Worm (Caenorhabditis elegans) whole organism, L4 larva: ENCODE results near the gene C46A5.4.

ENCODE experiments used
- D1046.2 ChIP-seq: fragments of 200-800 bp; sonication (Bioruptor generic); IDR thresholded peaks from 2 replicates; pipeline ENCODE4 v1.3.6; 2022; ENCODE audit warnings: missing genetic modification characterization, missing compliant biosample characterization
- F10B5.3 ChIP-seq: sonication (generic microtip); optimal IDR thresholded peaks from 2 replicates; lab custom pipeline; 2016; ENCODE audit warnings: mild to moderate bottlenecking, missing genetic modification characterization, missing compliant biosample characterization
- R02D3.7 ChIP-seq: fragments of 150-350 bp; sonication (generic microtip); optimal IDR thresholded peaks from 3 replicates; lab custom pipeline; 2014; ENCODE audit warnings: missing biosample characterization, missing genetic modification characterization
- T20F7.1 ChIP-seq: fragments of 200-800 bp; sonication (Bioruptor generic); optimal IDR thresholded peaks from 2 replicates; lab custom pipeline; 2018; ENCODE audit warnings: mild to moderate bottlenecking, missing genetic modification characterization, missing compliant biosample characterization
- T26A8.4 ChIP-seq: fragments of 200-800 bp; sonication (Bioruptor generic); IDR thresholded peaks from 2 replicates; pipeline ENCODE4 v1.3.6; 2022; ENCODE audit warnings: missing genetic modification characterization, missing compliant biosample characterization
- Y105C5A.15 ChIP-seq: fragments of 200-800 bp; sonication (Bioruptor generic); IDR thresholded peaks from 2 replicates; pipeline ENCODE4 v1.3.6; 2022; ENCODE audit warnings: missing genetic modification characterization, missing compliant biosample characterization
- Y75B8A.6 ChIP-seq: fragments of 200-800 bp; sonication (Bioruptor generic); IDR thresholded peaks from 2 replicates; pipeline ENCODE4 v1.3.6; 2022; ENCODE audit warnings: missing genetic modification reagents, missing genetic modification characterization, missing compliant biosample characterization
- aha-1 ChIP-seq: fragments of 150-350 bp; peaks from one replicate; lab custom pipeline; 2014; ENCODE audit warnings: missing biosample characterization, missing genetic modification characterization
- aly-2 ChIP-seq: sonication (generic microtip); optimal IDR thresholded peaks from 2 replicates; lab custom pipeline; 2018; ENCODE audit warnings: missing biosample characterization, missing genetic modification characterization
- arid-1 ChIP-seq: fragments of 200-800 bp; sonication (Bioruptor generic); conservative IDR thresholded peaks from 2 replicates; pipeline ENCODE4 v1.3.6; 2022; ENCODE audit warnings: missing genetic modification reagents, missing genetic modification characterization, missing compliant biosample characterization
- ceh-32 ChIP-seq: sonication (generic microtip); optimal IDR thresholded peaks from 2 replicates; lab custom pipeline; 2016; ENCODE audit warnings: mild to moderate bottlenecking, missing genetic modification characterization, missing compliant biosample characterization; ENCODE audit not compliant: poor library complexity
- ceh-44 ChIP-seq: fragments of 200-800 bp; sonication (Bioruptor generic); IDR thresholded peaks from 2 replicates; pipeline ENCODE4 v1.3.6; 2022; ENCODE audit warnings: missing genetic modification reagents, missing genetic modification characterization, missing compliant biosample characterization
- ceh-62 ChIP-seq: sonication (generic microtip); optimal IDR thresholded peaks from 2 replicates; lab custom pipeline; 2017; ENCODE audit warnings: missing biosample characterization, missing genetic modification characterization
- ceh-82 ChIP-seq: sonication (generic microtip); optimal IDR thresholded peaks from 2 replicates; lab custom pipeline; 2017; ENCODE audit warnings: missing biosample characterization, missing genetic modification characterization
- daf-12 ChIP-seq: fragments of 150-350 bp; optimal IDR thresholded peaks from 2 replicates; lab custom pipeline; 2014; ENCODE audit warnings: missing biosample characterization, missing genetic modification reagents, missing genetic modification characterization
- daf-19 ChIP-seq: fragments of 200-800 bp; sonication (Bioruptor generic); conservative IDR thresholded peaks from 2 replicates; pipeline ENCODE4 v1.3.6; 2022; ENCODE audit warnings: missing genetic modification characterization, missing compliant biosample characterization
- dmd-8 ChIP-seq: fragments of 200-800 bp; sonication (Bioruptor generic); IDR thresholded peaks from 2 replicates; pipeline ENCODE4 v1.3.6; 2022; ENCODE audit warnings: missing genetic modification characterization, missing compliant biosample characterization
- dve-1 ChIP-seq: sonication (generic microtip); optimal IDR thresholded peaks from 2 replicates; lab custom pipeline; 2017; ENCODE audit warnings: antibody characterized with exemption, mild to moderate bottlenecking, missing genetic modification characterization, missing compliant biosample characterization; ENCODE audit not compliant: insufficient read depth
- egl-43 ChIP-seq: fragments of 200-800 bp; sonication (Bioruptor generic); IDR thresholded peaks from 2 replicates; pipeline ENCODE4 v1.3.6; 2022; ENCODE audit warnings: missing genetic modification reagents, missing genetic modification characterization, missing compliant biosample characterization
- fkh-10 ChIP-seq: fragments of 150-350 bp; optimal IDR thresholded peaks from 2 replicates; lab custom pipeline; 2014; ENCODE audit warnings: missing biosample characterization, missing genetic modification reagents, missing genetic modification characterization
- fos-1 ChIP-seq: fragments of 150-350 bp; optimal IDR thresholded peaks from 2 replicates; lab custom pipeline; 2014; ENCODE audit warnings: missing biosample characterization, missing genetic modification characterization
- hif-1 ChIP-seq, 2 experiments: sonication (generic microtip); optimal IDR thresholded peaks; 2 replicates each; lab custom pipeline; 2016 to 2017; ENCODE audit warnings: missing compliant biosample characterization in 2 of 2, missing genetic modification characterization in 2 of 2, missing genetic modification reagents in 2 of 2, missing genotype in 2 of 2, mild to moderate bottlenecking in 1 of 2
- hlh-30 ChIP-seq: sonication (generic microtip); optimal IDR thresholded peaks from 2 replicates; lab custom pipeline; 2017; ENCODE audit warnings: antibody characterized with exemption, mild to moderate bottlenecking, missing genetic modification characterization, missing compliant biosample characterization; ENCODE audit not compliant: insufficient read depth
- lin-1 ChIP-seq: fragments of 200-800 bp; sonication (Bioruptor generic); IDR thresholded peaks from 2 replicates; pipeline ENCODE4 v1.3.6; 2022; ENCODE audit warnings: missing genetic modification reagents, missing genetic modification characterization, missing compliant biosample characterization
- lin-13 ChIP-seq: fragments of 150-350 bp; optimal IDR thresholded peaks from 2 replicates; lab custom pipeline; 2014; ENCODE audit warnings: missing biosample characterization, missing genetic modification reagents, missing genetic modification characterization
- lin-15B ChIP-seq: fragments of 150-350 bp; sonication (generic microtip); optimal IDR thresholded peaks from 3 replicates; lab custom pipeline; 2014; ENCODE audit warnings: missing biosample characterization, missing genetic modification characterization
- lin-39 ChIP-seq: fragments of 150-350 bp; optimal IDR thresholded peaks from 2 replicates; lab custom pipeline; 2014; ENCODE audit warnings: missing biosample characterization, missing genetic modification reagents, missing genetic modification characterization
- lsy-2 ChIP-seq, 2 experiments: fragments of 150-350 bp in 1 of 2; sonication (generic microtip) in 1 of 2; optimal IDR thresholded peaks; 2 replicates each; lab custom pipeline; 2014 to 2017; ENCODE audit warnings: missing biosample characterization in 2 of 2, missing genetic modification characterization in 2 of 2
- mep-1 ChIP-seq: fragments of 150-350 bp; sonication (generic microtip); optimal IDR thresholded peaks from 3 replicates; lab custom pipeline; 2014; ENCODE audit warnings: missing biosample characterization, missing genetic modification characterization
- mes-2 ChIP-seq: sonication (generic microtip); optimal IDR thresholded peaks from 2 replicates; lab custom pipeline; 2016; ENCODE audit warnings: missing genotype, mild to moderate bottlenecking, missing genetic modification characterization, missing compliant biosample characterization; ENCODE audit not compliant: poor library complexity, severe bottlenecking
- mxl-2 ChIP-seq: fragments of 200-800 bp; sonication (Bioruptor generic); conservative IDR thresholded peaks from 2 replicates; pipeline ENCODE4 v1.3.6; 2022; ENCODE audit warnings: missing genetic modification reagents, missing genetic modification characterization, missing compliant biosample characterization
- nhr-10 ChIP-seq: fragments of 150-350 bp; optimal IDR thresholded peaks from 2 replicates; lab custom pipeline; 2014; ENCODE audit warnings: missing biosample characterization, missing genetic modification characterization
- nhr-102 ChIP-seq: sonication (generic microtip); optimal IDR thresholded peaks from 2 replicates; lab custom pipeline; 2016; ENCODE audit warnings: mild to moderate bottlenecking, missing genetic modification characterization, moderate library complexity, missing compliant biosample characterization
- nhr-25 ChIP-seq: sonication (generic microtip); optimal IDR thresholded peaks from 2 replicates; lab custom pipeline; 2017; ENCODE audit warnings: missing genetic modification characterization, mild to moderate bottlenecking, missing compliant biosample characterization, antibody characterized with exemption, moderate library complexity, borderline replicate concordance; ENCODE audit not compliant: insufficient read depth
- nhr-41 ChIP-seq: fragments of 200-800 bp; sonication (Bioruptor generic); IDR thresholded peaks from 2 replicates; pipeline ENCODE4 v1.3.6; 2022; ENCODE audit warnings: missing genetic modification reagents, missing genetic modification characterization, missing compliant biosample characterization
- nhr-76 ChIP-seq: fragments of 150-350 bp; optimal IDR thresholded peaks from 2 replicates; lab custom pipeline; 2014; ENCODE audit warnings: missing biosample characterization, missing genetic modification characterization
- nhr-77 ChIP-seq: fragments of 150-350 bp; optimal IDR thresholded peaks from 2 replicates; lab custom pipeline; 2014; ENCODE audit warnings: missing biosample characterization, missing genetic modification characterization
- pha-4 ChIP-seq, 2 experiments: fragments of 150-350 bp in 1 of 2; fragments of 200-800 bp in 1 of 2; sonication (Bioruptor generic) in 1 of 2; IDR thresholded peaks in 1 of 2; optimal IDR thresholded peaks in 1 of 2; 2 replicates each; pipeline versions ENCODE4 v1.3.6 to Lab custom; 2014 to 2022; ENCODE audit warnings: missing genetic modification characterization in 2 of 2, missing genetic modification reagents in 2 of 2, missing biosample characterization in 1 of 2, missing compliant biosample characterization in 1 of 2
- php-3 ChIP-seq: fragments of 200-800 bp; sonication (Bioruptor generic); IDR thresholded peaks from 2 replicates; pipeline ENCODE4 v1.3.6; 2022; ENCODE audit warnings: missing genetic modification reagents, missing genetic modification characterization, missing compliant biosample characterization
- rbr-2 ChIP-seq: sonication (generic microtip); optimal IDR thresholded peaks from 2 replicates; lab custom pipeline; 2016; ENCODE audit warnings: missing genotype, missing genetic modification characterization, missing compliant biosample characterization
- snpc-1.2 ChIP-seq: fragments of 200-800 bp; sonication (Bioruptor generic); IDR thresholded peaks from 2 replicates; pipeline ENCODE4 v1.3.6; 2022; ENCODE audit warnings: missing genetic modification reagents, missing genetic modification characterization, missing compliant biosample characterization
- tag-97 ChIP-seq: fragments of 200-800 bp; sonication (Bioruptor generic); IDR thresholded peaks from 2 replicates; pipeline ENCODE4 v1.3.6; 2022; ENCODE audit warnings: missing genetic modification characterization, missing compliant biosample characterization
- tra-1 ChIP-seq: fragments of 200-800 bp; sonication (Bioruptor generic); IDR thresholded peaks from 2 replicates; pipeline ENCODE4 v1.3.6; 2022; ENCODE audit warnings: missing genetic modification reagents, missing genetic modification characterization, missing compliant biosample characterization
- unc-62 ChIP-seq, 3 experiments: fragments of 150-350 bp in 1 of 3; sonication (generic microtip); optimal IDR thresholded peaks in 2 of 3; peaks in 1 of 3; 1 replicate in 1 of 3; 2 replicates in 2 of 3; lab custom pipeline; 2014 to 2017; ENCODE audit warnings: missing biosample characterization in 3 of 3, missing genetic modification characterization in 3 of 3, missing genetic modification reagents in 3 of 3, missing genotype in 1 of 3
- vab-7 ChIP-seq: fragments of 200-800 bp; sonication (Bioruptor generic); IDR thresholded peaks from 2 replicates; pipeline ENCODE4 v1.3.6; 2022; ENCODE audit warnings: missing genetic modification reagents, missing genetic modification characterization, missing compliant biosample characterization
- zag-1 ChIP-seq: fragments of 150-350 bp; optimal IDR thresholded peaks from 2 replicates; lab custom pipeline; 2014; ENCODE audit warnings: missing biosample characterization, missing genetic modification characterization
- zfp-3 ChIP-seq: fragments of 200-800 bp; sonication (Bioruptor generic); conservative IDR thresholded peaks from 2 replicates; pipeline ENCODE4 v1.3.6; 2022; ENCODE audit warnings: missing genetic modification reagents, missing genetic modification characterization, missing compliant biosample characterization

C46A5.4 gene

DNA sequence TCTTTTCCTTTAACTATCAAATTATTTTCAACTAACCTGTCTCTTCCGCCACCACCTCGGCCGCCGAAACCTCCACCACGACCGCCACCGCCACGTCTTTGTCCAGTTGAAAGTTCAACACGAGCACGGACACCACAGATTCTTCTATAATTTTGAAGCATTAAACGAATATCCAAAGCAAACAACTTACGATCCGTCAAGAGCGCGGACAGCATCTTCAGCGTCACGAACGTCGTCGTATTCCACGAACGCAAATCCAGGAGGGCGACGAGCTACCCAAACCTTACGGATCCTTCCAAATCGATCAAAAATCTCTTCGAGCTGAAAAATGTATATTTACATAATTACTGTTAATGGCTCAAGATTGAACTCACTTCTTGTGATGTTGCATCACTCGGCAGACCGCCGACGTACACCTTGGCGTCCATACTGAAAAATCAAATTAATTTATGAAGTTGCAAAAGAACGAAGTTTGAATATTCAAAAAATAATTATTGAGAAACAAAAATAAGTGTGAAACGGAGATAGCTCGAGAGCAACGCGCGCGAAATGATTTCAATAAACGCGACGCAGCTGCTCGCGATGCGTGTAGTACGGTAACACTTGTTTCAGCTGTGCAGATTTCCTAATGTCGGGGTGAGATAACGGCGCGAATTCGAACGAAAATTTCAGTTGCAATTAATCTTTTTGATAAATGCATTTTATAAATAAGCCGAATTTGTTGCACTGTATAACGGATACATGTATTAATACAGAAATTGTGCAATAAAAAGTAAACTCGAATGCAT, 33.9 kb upstream of the C46A5.4 start, which contains the start of gene rsp-6 (continued):
- TF ChIP-seq R02D3.7 (tag; lab: Kevin White, UChicago) (no peak), Y75B8A.6 (GFP tag; lab: Robert Waterston, UW) (no peak), fkh-10 (GFP tag; lab: Kevin White, UChicago) (peak; percentile 50), fos-1 (tag; lab: Kevin White, UChicago) (no peak), aha-1 (tag; lab: Kevin White, UChicago) (peak; percentile 96), mep-1 (tag; lab: Kevin White, UChicago) (peak; percentile 91), dve-1 (peak; percentile 90), rbr-2 (tag; lab: Kevin White, UChicago) (peak; percentile 85), unc-62 (GFP tag; optimal IDR thresholded peaks at IDR 0.05 in 1 of 2; lab: Kevin White, UChicago) (peak in 1 of 2 experiments; percentile 17), unc-62 (tag; optimal IDR thresholded peaks at IDR 0.05; lab: Kevin White, UChicago) (no peak), ceh-82 (no peak), D1046.2 (peak; percentile 99), lin-39 (no peak), tag-97 (no peak), lin-15B (tag; lab: Kevin White, UChicago) (peak; percentile 51), dmd-8 (GFP tag; lab: Robert Waterston, UW) (no peak), nhr-76 (tag; lab: Kevin White, UChicago) (no peak), ceh-62 (no peak), vab-7 (GFP tag; lab: Robert Waterston, UW) (peak; percentile 58; the same call in 1 of the 2 replicates), zfp-3 (GFP tag; lab: Robert Waterston, UW) (0 out of 2 replicates have a peak, but pooled peaks have one; percentile 33), nhr-10 (tag; lab: Kevin White, UChicago) (no peak), lin-1 (GFP tag; lab: Robert Waterston, UW) (no peak), zag-1 (tag; lab: Kevin White, UChicago) (no peak), snpc-1.2 (GFP tag; lab: Robert Waterston, UW) (0 out of 2 replicates have a peak, but pooled peaks have one; percentile 14), T26A8.4 (GFP tag; lab: Robert Waterston, UW) (peak; percentile 69), nhr-102 (peak; percentile 61), tra-1 (GFP tag; lab: Robert Waterston, UW) (no peak), mes-2 (tag; lab: Kevin White, UChicago) (peak; percentile 90), T20F7.1 (GFP tag; lab: Kevin White, UChicago) (peak; percentile 81), daf-12 (tag; lab: Kevin White, UChicago) (no peak), daf-19 (GFP tag; lab: Robert Waterston, UW) (no peak), ceh-32 (tag; lab: Kevin White, UChicago) (no peak), nhr-77 (tag; lab: Kevin White, UChicago) (peak; percentile 78), php-3 (GFP tag; lab: Robert Waterston, UW) (no peak), lsy-2 (tag; optimal IDR thresholded peaks at IDR 0.05; lab: Kevin White, UChicago) (peak; percentile 97 to 99), pha-4 (GFP tag; IDR thresholded peaks at IDR 0.05; lab: Robert Waterston, UW) (peak; percentile 61), pha-4 (tag; optimal IDR thresholded peaks at IDR 0.05; lab: Kevin White, UChicago) (peak; percentile 43), hlh-30 (tag; lab: Kevin White, UChicago) (peak; percentile 84), aly-2 (tag; lab: Kevin White, UChicago) (no peak), egl-43 (GFP tag; lab: Robert Waterston, UW) (no peak), hif-1 (tag; optimal IDR thresholded peaks at IDR 0.05; lab: Kevin White, UChicago) (peak in 1 of 2 experiments; percentile 75), arid-1 (GFP tag; lab: Robert Waterston, UW) (peak; percentile 69), Y105C5A.15 (GFP tag; lab: Robert Waterston, UW) (0 out of 2 replicates have a peak, but pooled peaks have one; percentile 51), nhr-41 (GFP tag; lab: Robert Waterston, UW) (no peak), mxl-2 (GFP tag; lab: Robert Waterston, UW) (no peak), ceh-44 (GFP tag; lab: Robert Waterston, UW) (peak; percentile 56; the same call in 1 of the 2 replicates), nhr-25 (peak; percentile 29), lin-13 (peak; percentile 75), F10B5.3 (tag; lab: Kevin White, UChicago) (no peak)
